Fruit fly (Drosophila melanogaster): ENCODE measurements around the gene Cyp4ac3.

DNA sequence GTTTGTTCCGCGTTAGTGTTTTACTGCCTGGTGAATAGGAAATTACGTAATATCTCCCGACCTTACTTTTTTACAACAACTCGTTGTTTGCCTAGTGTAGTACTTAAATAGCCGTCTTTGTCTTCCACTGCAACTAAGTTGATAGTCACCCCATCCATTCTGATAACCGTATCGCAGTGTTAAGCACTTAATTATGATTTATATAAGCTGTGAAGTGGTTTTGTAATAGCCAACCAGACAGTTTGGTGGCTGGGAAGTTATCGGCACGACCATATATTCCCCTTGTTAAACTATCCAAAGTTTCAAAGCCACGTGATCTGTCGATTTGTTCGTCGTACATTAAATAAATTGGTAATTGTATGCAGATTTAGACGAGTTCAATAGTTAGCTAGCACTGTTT is 36.1 kb downstream of the Cyp4ac3 start:
- TF ChIP-seq woc (GFP tag; optimal IDR thresholded peaks at IDR 0.05), result no peak
- no peak for TF ChIP-seq sage (GFP tag; optimal IDR thresholded peaks at IDR 0.05)
- TF ChIP-seq pan (optimal IDR thresholded peaks at IDR 0.05), result no peak
- TF ChIP-seq Dfd (GFP tag; optimal IDR thresholded peaks at IDR 0.05), result no peak
- no peak for TF ChIP-seq OdsH (GFP tag; optimal IDR thresholded peaks at IDR 0.05)
- no peak for TF ChIP-seq Myc (optimal IDR thresholded peaks at IDR 0.05)
- TF ChIP-seq dsf (GFP tag; optimal IDR thresholded peaks at IDR 0.05; ENCODE audit: borderline replicate concordance), result no peak
- no peak for TF ChIP-seq lola (GFP tag; optimal IDR thresholded peaks at IDR 0.05)
- no peak for TF ChIP-seq CrebA (GFP tag; optimal IDR thresholded peaks at IDR 0.05; ENCODE audit: borderline replicate concordance)

Data from whole organism, wandering third instar larva.